Fruit fly (Drosophila melanogaster): ENCODE measurements around the gene brk.
A peak's percentile ranks its signal among the peaks of the same experiment; 100 is the strongest.

Gene brk

DNA sequence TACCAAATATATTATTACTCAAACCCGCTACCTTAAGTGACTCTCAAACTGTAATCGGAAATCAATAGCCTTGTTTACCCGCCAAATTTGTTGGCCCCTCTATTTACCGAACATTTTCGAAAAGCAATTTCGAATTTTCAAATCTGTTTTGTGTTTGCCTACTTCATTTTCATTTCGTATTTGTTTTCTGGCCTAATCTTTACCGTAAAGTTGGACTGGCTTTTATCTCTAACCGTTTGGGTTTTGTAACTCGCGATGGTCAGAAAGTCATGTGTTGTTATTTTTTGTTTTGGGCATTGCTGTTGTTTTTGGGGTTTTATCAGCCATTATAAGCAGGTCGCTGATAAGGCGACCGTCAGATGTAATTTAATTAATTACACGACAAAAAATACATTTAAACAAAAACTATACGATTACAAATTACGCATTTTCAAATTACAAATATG, 25.6 kb downstream of the brk start (continued):
- peak; percentile 17 for TF ChIP-seq Hey (tag; optimal IDR thresholded peaks at IDR 0.05)
- TF ChIP-seq unpg (GFP tag; optimal IDR thresholded peaks at IDR 0.05), result no peak
- TF ChIP-seq Hr3 (GFP tag; optimal IDR thresholded peaks at IDR 0.05), result no peak
- no peak for TF ChIP-seq CG13894 (tag; optimal IDR thresholded peaks at IDR 0.05)
- TF ChIP-seq CG1603 (tag; optimal IDR thresholded peaks at IDR 0.05), result peak; percentile 63
- TF ChIP-seq Ssrp (tag; optimal IDR thresholded peaks at IDR 0.05), result no peak
- TF ChIP-seq MTF-1 (GFP tag; optimal IDR thresholded peaks at IDR 0.05; ENCODE audit: borderline replicate concordance), result peak; percentile 84
- no peak for TF ChIP-seq ap (GFP tag; IDR thresholded peaks at IDR 0.05)
- TF ChIP-seq bcd (GFP tag; optimal IDR thresholded peaks at IDR 0.05), result peak; percentile 24
- TF ChIP-seq GATAe (GFP tag; conservative IDR thresholded peaks at IDR 0.05), result peak; percentile 36; the same call in 1 of the 2 replicates
- TF ChIP-seq CG11247 (GFP tag; IDR thresholded peaks at IDR 0.05), result no peak
- TF ChIP-seq CkIIα-i1 (GFP tag; IDR thresholded peaks at IDR 0.05), result no peak
- TF ChIP-seq CTCF (GFP tag; optimal IDR thresholded peaks at IDR 0.05), result no peak
- TF ChIP-seq klu (GFP tag; IDR thresholded peaks at IDR 0.05), result no peak
- TF ChIP-seq CG12299 (tag; optimal IDR thresholded peaks at IDR 0.05), result no peak
- no peak for TF ChIP-seq Adf1 (GFP tag; IDR thresholded peaks at IDR 0.05)
- TF ChIP-seq CG17912 (GFP tag; optimal IDR thresholded peaks at IDR 0.05), result peak; percentile 14
- TF ChIP-seq Hsf (GFP tag; optimal IDR thresholded peaks at IDR 0.05), result no peak
- no peak for TF ChIP-seq Gsc (GFP tag; IDR thresholded peaks at IDR 0.05)
- no peak for TF ChIP-seq Taf1 (GFP tag; IDR thresholded peaks at IDR 0.05)
- no peak for TF ChIP-seq Gug (GFP tag; IDR thresholded peaks at IDR 0.05)
- no peak for TF ChIP-seq CG3726 (GFP tag; IDR thresholded peaks at IDR 0.05)
- TF ChIP-seq CG10959 (GFP tag; IDR thresholded peaks at IDR 0.05), result no peak
- peak; percentile 18 for TF ChIP-seq stwl (tag; optimal IDR thresholded peaks at IDR 0.05)
- TF ChIP-seq dati (GFP tag; IDR thresholded peaks at IDR 0.05), result no peak
- no peak for TF ChIP-seq HmgD (GFP tag; optimal IDR thresholded peaks at IDR 0.05)
- peak; percentile 37 for TF ChIP-seq sug (tag; optimal IDR thresholded peaks at IDR 0.05)
- no peak for TF ChIP-seq pzg (GFP tag; optimal IDR thresholded peaks at IDR 0.05)
- no peak for TF ChIP-seq TFAM (GFP tag; optimal IDR thresholded peaks at IDR 0.05)
- TF ChIP-seq gce (GFP tag; IDR thresholded peaks at IDR 0.05), result peak; percentile 64; the same call in 2 of the 3 replicates
- TF ChIP-seq CG30020 (tag; optimal IDR thresholded peaks at IDR 0.05), result no peak
- TF ChIP-seq unc-4 (GFP tag; IDR thresholded peaks at IDR 0.05; ENCODE audit: partially characterized antibody), result no peak
- no peak for TF ChIP-seq dm (GFP tag; optimal IDR thresholded peaks at IDR 0.05)
- no peak for TF ChIP-seq CG12391 (tag; optimal IDR thresholded peaks at IDR 0.05)
- no peak for TF ChIP-seq Dip2 (GFP tag; IDR thresholded peaks at IDR 0.05)
- TF ChIP-seq CG8765 (GFP tag; IDR thresholded peaks at IDR 0.05), result no peak
- TF ChIP-seq CG15011 (GFP tag; optimal IDR thresholded peaks at IDR 0.05), result peak; percentile 5
- no peak for TF ChIP-seq repo (GFP tag; optimal IDR thresholded peaks at IDR 0.05)
- TF ChIP-seq shn (GFP tag; optimal IDR thresholded peaks at IDR 0.05), result no peak
- no peak for TF ChIP-seq Sox102F (GFP tag; optimal IDR thresholded peaks at IDR 0.05)
- no peak for TF ChIP-seq CG1647 (GFP tag; optimal IDR thresholded peaks at IDR 0.05)
- TF ChIP-seq zfh2 (GFP tag; optimal IDR thresholded peaks at IDR 0.05), result no peak
- peak; percentile 33 for TF ChIP-seq CG9727 (GFP tag; optimal IDR thresholded peaks at IDR 0.05)
- TF ChIP-seq CG10147 (GFP tag; optimal IDR thresholded peaks at IDR 0.05), result peak; percentile 44
- no peak for TF ChIP-seq nau (GFP tag; optimal IDR thresholded peaks at IDR 0.05)
- TF ChIP-seq wdn (GFP tag; IDR thresholded peaks at IDR 0.05), result peak; percentile 38; the same call in 1 of the 2 replicates
- no peak for TF ChIP-seq en (GFP tag; optimal IDR thresholded peaks at IDR 0.05)
- TF ChIP-seq Side (GFP tag; optimal IDR thresholded peaks at IDR 0.05), result no peak
- no peak for TF ChIP-seq inv (GFP tag; IDR thresholded peaks at IDR 0.05; ENCODE audit: partially characterized antibody)
- TF ChIP-seq CG6765 (GFP tag; optimal IDR thresholded peaks at IDR 0.05), result no peak
- no peak for TF ChIP-seq CG13296 (GFP tag; optimal IDR thresholded peaks at IDR 0.05)
- no peak for TF ChIP-seq MBD-R2 (GFP tag; IDR thresholded peaks at IDR 0.05)
- TF ChIP-seq CG10274 (GFP tag; optimal IDR thresholded peaks at IDR 0.05), result no peak
